Fruit fly (Drosophila melanogaster) whole organism, prepupa: ENCODE results near the gene CG10041.

Experiments used
- CG15336 ChIP-seq: fragments of 200-800 bp; sonication (Bioruptor generic); IDR thresholded peaks from 2 replicates; pipeline ENCODE4 v1.3.6; 2022; ENCODE audit warnings: missing biosample characterization, missing genetic modification characterization
- CG16779 ChIP-seq: fragments of 200-800 bp; sonication (Bioruptor generic); optimal IDR thresholded peaks from 3 replicates; lab custom pipeline; 2017; ENCODE audit warnings: missing biosample characterization, mild to moderate bottlenecking, missing genetic modification characterization
- CG6808 ChIP-seq: fragments of 200-800 bp; sonication (Bioruptor generic); optimal IDR thresholded peaks from 3 replicates; lab custom pipeline; 2017; ENCODE audit warnings: missing biosample characterization, missing genetic modification characterization, mild to moderate bottlenecking, moderate library complexity, missing genetic modification reagents
- CG8119 ChIP-seq: fragments of 200-800 bp; sonication (Bioruptor generic); IDR thresholded peaks from 3 replicates; pipeline ENCODE4 v1.3.6; 2022; ENCODE audit warnings: missing biosample characterization, missing genetic modification characterization
- Lpt ChIP-seq: fragments of 200-800 bp; sonication (Bioruptor generic); optimal IDR thresholded peaks from 3 replicates; lab custom pipeline; 2016; ENCODE audit warnings: missing biosample characterization, missing genetic modification characterization
- acj6 ChIP-seq: fragments of 200-800 bp; sonication (Bioruptor generic); optimal IDR thresholded peaks from 3 replicates; lab custom pipeline; 2016; ENCODE audit warnings: missing biosample characterization, missing genetic modification characterization

- TF ChIP-seq CG16779 (tag; lab: Kevin White, UChicago) (no peak), Lpt (GFP tag; lab: Kevin White, UChicago) (no peak), CG6808 (GFP tag; lab: Kevin White, UChicago) (no peak), acj6 (no peak), CG8119 (GFP tag; lab: Robert Waterston, UW) (no peak), CG15336 (GFP tag; lab: Robert Waterston, UW) (no peak)
These were observed 50.4 kb downstream of the CG10041 start for dm6 chr3R:12301528-12301927.
